Worm (Caenorhabditis elegans) whole organism, L4 larva: Measurements from ENCODE around the gene K11H12.1.

ENCODE experiments used
- D1046.2 ChIP-seq: fragments of 200-800 bp; sonication (Bioruptor generic); IDR thresholded peaks from 2 replicates; pipeline ENCODE4 v1.3.6; 2022; ENCODE audit warnings: missing genetic modification characterization, missing compliant biosample characterization
- F10B5.3 ChIP-seq: sonication (generic microtip); optimal IDR thresholded peaks from 2 replicates; lab custom pipeline; 2016; ENCODE audit warnings: mild to moderate bottlenecking, missing genetic modification characterization, missing compliant biosample characterization
- F37D6.2 ChIP-seq: sonication (generic microtip); optimal IDR thresholded peaks from 2 replicates; lab custom pipeline; 2016; ENCODE audit warnings: mild to moderate bottlenecking, missing genetic modification characterization, missing compliant biosample characterization
- F44E2.7 ChIP-seq: fragments of 200-800 bp; sonication (Bioruptor generic); IDR thresholded peaks from 2 replicates; pipeline ENCODE4 v2.1.2; 2022; ENCODE audit warnings: missing genetic modification characterization, missing compliant biosample characterization
- R02D3.7 ChIP-seq: fragments of 150-350 bp; sonication (generic microtip); optimal IDR thresholded peaks from 3 replicates; lab custom pipeline; 2014; ENCODE audit warnings: missing biosample characterization, missing genetic modification characterization
- T20F7.1 ChIP-seq: fragments of 200-800 bp; sonication (Bioruptor generic); optimal IDR thresholded peaks from 2 replicates; lab custom pipeline; 2018; ENCODE audit warnings: mild to moderate bottlenecking, missing genetic modification characterization, missing compliant biosample characterization
- Y5F2A.4 ChIP-seq: fragments of 200-800 bp; sonication (Bioruptor generic); optimal IDR thresholded peaks from 2 replicates; lab custom pipeline; 2018; ENCODE audit warnings: mild to moderate bottlenecking, missing genetic modification characterization, missing compliant biosample characterization
- Y75B8A.6 ChIP-seq: fragments of 200-800 bp; sonication (Bioruptor generic); IDR thresholded peaks from 2 replicates; pipeline ENCODE4 v1.3.6; 2022; ENCODE audit warnings: missing genetic modification reagents, missing genetic modification characterization, missing compliant biosample characterization
- ZK337.2 ChIP-seq: fragments of 200-800 bp; sonication (Bioruptor generic); IDR thresholded peaks from 2 replicates; pipeline ENCODE4 v1.3.6; 2022; ENCODE audit warnings: missing genetic modification reagents, missing genetic modification characterization, missing compliant biosample characterization
- ZK546.5 ChIP-seq, 2 experiments: sonication (generic microtip); optimal IDR thresholded peaks; 2 replicates each; lab custom pipeline; 2017; ENCODE audit warnings: missing biosample characterization in 2 of 2, missing genetic modification characterization in 2 of 2
- arid-1 ChIP-seq: fragments of 200-800 bp; sonication (Bioruptor generic); conservative IDR thresholded peaks from 2 replicates; pipeline ENCODE4 v1.3.6; 2022; ENCODE audit warnings: missing genetic modification reagents, missing genetic modification characterization, missing compliant biosample characterization
- ces-1 ChIP-seq: fragments of 150-350 bp; sonication (generic microtip); optimal IDR thresholded peaks from 4 replicates; lab custom pipeline; 2014; ENCODE audit warnings: missing biosample characterization, missing genetic modification reagents, missing genetic modification characterization
- daf-16 ChIP-seq, 3 experiments: sonication (generic microtip); optimal IDR thresholded peaks; 2 replicates each; lab custom pipeline; 2016 to 2017; ENCODE audit warnings: missing genetic modification characterization in 3 of 3, missing genetic modification reagents in 3 of 3, mild to moderate bottlenecking in 2 of 3, missing compliant biosample characterization in 2 of 3, missing biosample characterization in 1 of 3, moderate library complexity in 1 of 3
- dmd-6 ChIP-seq: fragments of 200-800 bp; sonication (Bioruptor generic); IDR thresholded peaks from 2 replicates; pipeline ENCODE4 v1.3.6; 2022; ENCODE audit warnings: missing genetic modification reagents, missing genetic modification characterization, missing compliant biosample characterization
- dve-1 ChIP-seq: sonication (generic microtip); optimal IDR thresholded peaks from 2 replicates; lab custom pipeline; 2017; ENCODE audit warnings: antibody characterized with exemption, mild to moderate bottlenecking, missing genetic modification characterization, missing compliant biosample characterization; ENCODE audit not compliant: insufficient read depth
- fkh-10 ChIP-seq: fragments of 150-350 bp; optimal IDR thresholded peaks from 2 replicates; lab custom pipeline; 2014; ENCODE audit warnings: missing biosample characterization, missing genetic modification reagents, missing genetic modification characterization
- fos-1 ChIP-seq: fragments of 150-350 bp; optimal IDR thresholded peaks from 2 replicates; lab custom pipeline; 2014; ENCODE audit warnings: missing biosample characterization, missing genetic modification characterization
- hlh-30 ChIP-seq: sonication (generic microtip); optimal IDR thresholded peaks from 2 replicates; lab custom pipeline; 2017; ENCODE audit warnings: antibody characterized with exemption, mild to moderate bottlenecking, missing genetic modification characterization, missing compliant biosample characterization; ENCODE audit not compliant: insufficient read depth
- hmg-1.1 ChIP-seq: fragments of 200-800 bp; sonication (Bioruptor generic); IDR thresholded peaks from 2 replicates; pipeline ENCODE4 v1.3.6; 2022; ENCODE audit warnings: missing genetic modification reagents, missing genetic modification characterization, missing compliant biosample characterization
- lin-13 ChIP-seq: fragments of 150-350 bp; optimal IDR thresholded peaks from 2 replicates; lab custom pipeline; 2014; ENCODE audit warnings: missing biosample characterization, missing genetic modification reagents, missing genetic modification characterization
- lin-15B ChIP-seq: fragments of 150-350 bp; sonication (generic microtip); optimal IDR thresholded peaks from 3 replicates; lab custom pipeline; 2014; ENCODE audit warnings: missing biosample characterization, missing genetic modification characterization
- lin-29 ChIP-seq: fragments of 200-800 bp; sonication (Bioruptor generic); IDR thresholded peaks from 2 replicates; pipeline ENCODE4 v1.3.6; 2022; ENCODE audit warnings: missing genetic modification reagents, missing genetic modification characterization, missing compliant biosample characterization
- lsy-2 ChIP-seq, 2 experiments: fragments of 150-350 bp in 1 of 2; sonication (generic microtip) in 1 of 2; optimal IDR thresholded peaks; 2 replicates each; lab custom pipeline; 2014 to 2017; ENCODE audit warnings: missing biosample characterization in 2 of 2, missing genetic modification characterization in 2 of 2
- mdt-29 ChIP-seq: fragments of 200-800 bp; sonication (Bioruptor generic); IDR thresholded peaks from 2 replicates; pipeline ENCODE4 v1.3.6; 2022; ENCODE audit warnings: missing genetic modification reagents, missing genetic modification characterization, missing compliant biosample characterization
- nhr-102 ChIP-seq: sonication (generic microtip); optimal IDR thresholded peaks from 2 replicates; lab custom pipeline; 2016; ENCODE audit warnings: mild to moderate bottlenecking, missing genetic modification characterization, moderate library complexity, missing compliant biosample characterization
- nhr-48 ChIP-seq: sonication (generic microtip); optimal IDR thresholded peaks from 2 replicates; lab custom pipeline; 2016; ENCODE audit warnings: mild to moderate bottlenecking, missing genetic modification characterization, missing compliant biosample characterization
- nhr-6 ChIP-seq: fragments of 150-350 bp; optimal IDR thresholded peaks from 2 replicates; lab custom pipeline; 2014; ENCODE audit warnings: missing biosample characterization, missing genetic modification characterization
- rbr-2 ChIP-seq: sonication (generic microtip); optimal IDR thresholded peaks from 2 replicates; lab custom pipeline; 2016; ENCODE audit warnings: missing genotype, missing genetic modification characterization, missing compliant biosample characterization
- saeg-2 ChIP-seq: fragments of 200-800 bp; sonication (Bioruptor generic); IDR thresholded peaks from 2 replicates; pipeline ENCODE4 v1.3.6; 2022; ENCODE audit warnings: missing genetic modification reagents, missing genetic modification characterization, missing compliant biosample characterization
- set-16 ChIP-seq: fragments of 200-800 bp; sonication (Bioruptor generic); IDR thresholded peaks from 2 replicates; pipeline ENCODE4 v1.3.6; 2022; ENCODE audit warnings: missing genetic modification reagents, missing genetic modification characterization, missing compliant biosample characterization
- skn-1 ChIP-seq: fragments of 150-350 bp; optimal IDR thresholded peaks from 2 replicates; lab custom pipeline; 2014; ENCODE audit warnings: missing biosample characterization, missing genetic modification characterization
- snpc-4 ChIP-seq: fragments of 150-350 bp; optimal IDR thresholded peaks from 2 replicates; lab custom pipeline; 2014; ENCODE audit warnings: missing biosample characterization, missing genetic modification characterization
- unc-62 ChIP-seq, 3 experiments: fragments of 150-350 bp in 1 of 3; sonication (generic microtip); optimal IDR thresholded peaks in 2 of 3; peaks in 1 of 3; 1 replicate in 1 of 3; 2 replicates in 2 of 3; lab custom pipeline; 2014 to 2017; ENCODE audit warnings: missing biosample characterization in 3 of 3, missing genetic modification characterization in 3 of 3, missing genetic modification reagents in 3 of 3, missing genotype in 1 of 3
- vab-7 ChIP-seq: fragments of 200-800 bp; sonication (Bioruptor generic); IDR thresholded peaks from 2 replicates; pipeline ENCODE4 v1.3.6; 2022; ENCODE audit warnings: missing genetic modification reagents, missing genetic modification characterization, missing compliant biosample characterization
- ztf-11 ChIP-seq: fragments of 150-350 bp; optimal IDR thresholded peaks from 2 replicates; lab custom pipeline; 2014; ENCODE audit warnings: missing biosample characterization, missing genetic modification characterization

Gene K11H12.1

ce11 chrIV:620324-620723, 32.9 kb downstream of the K11H12.1 start (continued):
- TF ChIP-seq F10B5.3 (tag; lab: Kevin White, UChicago) (no peak), dmd-6 (peak; percentile 61), T20F7.1 (GFP tag; lab: Kevin White, UChicago) (no peak), snpc-4 (tag; lab: Kevin White, UChicago) (no peak), rbr-2 (tag; lab: Kevin White, UChicago) (peak; percentile 65), fos-1 (tag; lab: Kevin White, UChicago) (no peak), lin-13 (GFP tag; lab: Kevin White, UChicago) (no peak), hlh-30 (no peak), unc-62 (GFP tag; optimal IDR thresholded peaks at IDR 0.05 in 1 of 2; lab: Kevin White, UChicago) (peak in 1 of 2 experiments; percentile 55), unc-62 (tag; optimal IDR thresholded peaks at IDR 0.05; lab: Kevin White, UChicago) (no peak), lin-15B (tag; lab: Kevin White, UChicago) (no peak)

ce11 chrIV:619766-620165, 33.5 kb downstream of the K11H12.1 start:
- TF ChIP-seq F44E2.7 (GFP tag; lab: Robert Waterston, UW) (no peak), dve-1 (tag; lab: Kevin White, UChicago) (no peak), unc-62 (GFP tag; optimal IDR thresholded peaks at IDR 0.05 in 1 of 2; lab: Kevin White, UChicago) (peak in 1 of 2 experiments; percentile 67), unc-62 (tag; optimal IDR thresholded peaks at IDR 0.05; lab: Kevin White, UChicago) (no peak)
- TF ChIP-seq, all 104 proteins: peak for 1

ce11 chrIV:615244-615643, 38.0 kb downstream of the K11H12.1 start, which contains the start of gene C18H7.1:
Gene C18H7.1, plus strand, starts transcription at chrIV:615544.
- TF ChIP-seq lsy-2 (tag; optimal IDR thresholded peaks at IDR 0.05; lab: Kevin White, UChicago) (no peak), R02D3.7 (tag; lab: Kevin White, UChicago) (no peak), hmg-1.1 (GFP tag; lab: Robert Waterston, UW) (no peak), fkh-10 (no peak), nhr-102 (no peak), ztf-11 (no peak), D1046.2 (GFP tag; lab: Robert Waterston, UW) (no peak), F37D6.2 (tag; lab: Kevin White, UChicago) (no peak), nhr-6 (tag; lab: Kevin White, UChicago) (no peak), skn-1 (no peak), ZK546.5 (tag; optimal IDR thresholded peaks at IDR 0.05; lab: Kevin White, UChicago) (no peak), vab-7 (GFP tag; lab: Robert Waterston, UW) (no peak), dmd-6 (no peak), Y5F2A.4 (GFP tag; lab: Kevin White, UChicago) (no peak), set-16 (GFP tag; lab: Robert Waterston, UW) (no peak), ZK337.2 (GFP tag; lab: Robert Waterston, UW) (no peak)

ce11 chrIV:613155-613554, 40.1 kb downstream of the K11H12.1 start:
- TF ChIP-seq ces-1 (GFP tag; lab: Kevin White, UChicago) (no peak), saeg-2 (GFP tag; lab: Robert Waterston, UW) (no peak), lin-29 (GFP tag; lab: Robert Waterston, UW) (no peak), ZK546.5 (tag; optimal IDR thresholded peaks at IDR 0.05; lab: Kevin White, UChicago) (no peak), mdt-29 (GFP tag; lab: Robert Waterston, UW) (no peak), nhr-48 (tag; lab: Kevin White, UChicago) (no peak)

- TF ChIP-seq arid-1 (no peak), Y75B8A.6 (GFP tag; lab: Robert Waterston, UW) (no peak), lsy-2 (tag; optimal IDR thresholded peaks at IDR 0.05; lab: Kevin White, UChicago) (no peak), hlh-30 (peak; percentile 20), daf-16 (GFP tag; optimal IDR thresholded peaks at IDR 0.05; lab: Kevin White, UChicago) (peak in 1 of 2 experiments; percentile 20), daf-16 (tag; optimal IDR thresholded peaks at IDR 0.05; lab: Kevin White, UChicago) (no peak)
These were observed 45.6 kb downstream of the K11H12.1 start for ce11 chrIV:607628-608027.
